Worm (Caenorhabditis elegans) whole organism, L4 larva: ENCODE data around the gene F36H9.1.

ENCODE experiments used
- Y48G9A.11 ChIP-seq: fragments of 200-800 bp; sonication (Bioruptor generic); IDR thresholded peaks from 2 replicates; pipeline ENCODE4 v1.3.6; 2022; ENCODE audit warnings: missing genetic modification reagents, missing genetic modification characterization, missing compliant biosample characterization
- ama-1 ChIP-seq: fragments of 150-350 bp; optimal IDR thresholded peaks from 2 replicates; lab custom pipeline; 2014; ENCODE audit warnings: inconsistent platforms, mixed read lengths
- ceh-28 ChIP-seq: fragments of 150-350 bp; optimal IDR thresholded peaks from 2 replicates; lab custom pipeline; 2014; ENCODE audit warnings: missing biosample characterization, missing genetic modification reagents, missing genetic modification characterization
- dpl-1 ChIP-seq: fragments of 150-350 bp; optimal IDR thresholded peaks from 2 replicates; lab custom pipeline; 2014; ENCODE audit warnings: missing biosample characterization, missing genetic modification reagents, missing genetic modification characterization
- egl-27 ChIP-seq: sonication (generic microtip); optimal IDR thresholded peaks from 3 replicates; lab custom pipeline; 2017; ENCODE audit warnings: missing biosample characterization, missing genetic modification reagents, missing genetic modification characterization
- hif-1 ChIP-seq, 2 experiments: sonication (generic microtip); optimal IDR thresholded peaks; 2 replicates each; lab custom pipeline; 2016 to 2017; ENCODE audit warnings: missing compliant biosample characterization in 2 of 2, missing genetic modification characterization in 2 of 2, missing genetic modification reagents in 2 of 2, missing genotype in 2 of 2, mild to moderate bottlenecking in 1 of 2
- mdl-1 ChIP-seq, 2 experiments: fragments of 150-350 bp in 1 of 2; sonication (generic microtip) in 1 of 2; optimal IDR thresholded peaks; 2 replicates each; lab custom pipeline; 2014 to 2017; ENCODE audit warnings: missing biosample characterization in 2 of 2, missing genetic modification characterization in 2 of 2
- nhr-10 ChIP-seq: fragments of 150-350 bp; optimal IDR thresholded peaks from 2 replicates; lab custom pipeline; 2014; ENCODE audit warnings: missing biosample characterization, missing genetic modification characterization
- nhr-25 ChIP-seq: sonication (generic microtip); optimal IDR thresholded peaks from 2 replicates; lab custom pipeline; 2017; ENCODE audit warnings: missing genetic modification characterization, mild to moderate bottlenecking, missing compliant biosample characterization, antibody characterized with exemption, moderate library complexity, borderline replicate concordance; ENCODE audit not compliant: insufficient read depth
- nhr-6 ChIP-seq: fragments of 150-350 bp; optimal IDR thresholded peaks from 2 replicates; lab custom pipeline; 2014; ENCODE audit warnings: missing biosample characterization, missing genetic modification characterization
- pha-4 ChIP-seq, 2 experiments: fragments of 150-350 bp in 1 of 2; fragments of 200-800 bp in 1 of 2; sonication (Bioruptor generic) in 1 of 2; IDR thresholded peaks in 1 of 2; optimal IDR thresholded peaks in 1 of 2; 2 replicates each; pipeline versions ENCODE4 v1.3.6 to Lab custom; 2014 to 2022; ENCODE audit warnings: missing genetic modification characterization in 2 of 2, missing genetic modification reagents in 2 of 2, missing biosample characterization in 1 of 2, missing compliant biosample characterization in 1 of 2
- unc-39 ChIP-seq: sonication (generic microtip); optimal IDR thresholded peaks from 2 replicates; lab custom pipeline; 2017; ENCODE audit warnings: missing biosample characterization, missing genetic modification characterization
- zag-1 ChIP-seq: fragments of 150-350 bp; optimal IDR thresholded peaks from 2 replicates; lab custom pipeline; 2014; ENCODE audit warnings: missing biosample characterization, missing genetic modification characterization
- zfp-3 ChIP-seq: fragments of 200-800 bp; sonication (Bioruptor generic); conservative IDR thresholded peaks from 2 replicates; pipeline ENCODE4 v1.3.6; 2022; ENCODE audit warnings: missing genetic modification reagents, missing genetic modification characterization, missing compliant biosample characterization

- no peak for TF ChIP-seq nhr-10 (tag; lab: Kevin White, UChicago)
- peak; percentile 45 for TF ChIP-seq dpl-1
- TF ChIP-seq ceh-28 (tag; lab: Kevin White, UChicago), result no peak
- no peak for TF ChIP-seq nhr-6 (tag; lab: Kevin White, UChicago)
- TF ChIP-seq hif-1 (tag; optimal IDR thresholded peaks at IDR 0.05; lab: Kevin White, UChicago), result peak in 1 of 2 experiments; percentile 9
- no peak for TF ChIP-seq zag-1
- no peak for TF ChIP-seq zfp-3 (GFP tag; lab: Robert Waterston, UW)
- TF ChIP-seq mdl-1 (tag; optimal IDR thresholded peaks at IDR 0.05; lab: Kevin White, UChicago), result no peak
- TF ChIP-seq egl-27 (tag; lab: Kevin White, UChicago), result no peak
- no peak for TF ChIP-seq nhr-25
- no peak for TF ChIP-seq Y48G9A.11
- no peak for TF ChIP-seq unc-39
- no peak for TF ChIP-seq ama-1
- TF ChIP-seq pha-4 (GFP tag; IDR thresholded peaks at IDR 0.05; lab: Robert Waterston, UW), result no peak
- no peak for TF ChIP-seq pha-4 (tag; optimal IDR thresholded peaks at IDR 0.05; lab: Kevin White, UChicago)
Observed at ce11 chrV:1821287-1821686, 27.0 kb downstream of the F36H9.1 start, which contains the start of the genes gly-7 and mrpl-39.
